Comparison of ENCODE assay signal across 1 fruit fly cellular context in genomic region chr3L:11260275-11260734, dm6.
TF ChIP-seq lines count a peak whose summit lies in the region.

No protein-coding gene starts in this region.

TF ChIP-seq in whole organism, embryonic, 481 proteins besides CTCF, POLR2A, EP300 and RAD21 (continued from another document):
- TF ChIP-seq CG17568 (GFP tag; optimal IDR thresholded peaks at IDR 0.05; lab: Kevin White, UChicago) (peak; percentile 20), CG10431 (GFP tag; optimal IDR thresholded peaks at IDR 0.05; lab: Kevin White, UChicago) (no peak), CG10959 (GFP tag; IDR thresholded peaks at IDR 0.05; lab: Robert Waterston, UW) (peak; percentile 35), Blimp-1 (GFP tag; optimal IDR thresholded peaks at IDR 0.05; lab: Kevin White, UChicago) (peak; percentile 56), ase (GFP tag; IDR thresholded peaks at IDR 0.05; lab: Robert Waterston, UW) (no peak; the same call in 1 of the 3 replicates), Scr (GFP tag; IDR thresholded peaks at IDR 0.05; lab: Robert Waterston, UW; ENCODE audit: partially characterized antibody) (no peak), CkIIα-i1 (GFP tag; IDR thresholded peaks at IDR 0.05; lab: Robert Waterston, UW) (no peak), zfh1 (GFP tag; IDR thresholded peaks at IDR 0.05; lab: Robert Waterston, UW) (peak; percentile 76), CG8359 (GFP tag; optimal IDR thresholded peaks at IDR 0.05; lab: Kevin White, UChicago; ENCODE audit: borderline replicate concordance) (peak; percentile 56), klu (GFP tag; IDR thresholded peaks at IDR 0.05; lab: Robert Waterston, UW) (peak; percentile 67), gsb (GFP tag; IDR thresholded peaks at IDR 0.05; lab: Robert Waterston, UW) (peak; percentile 56), CG43689 (GFP tag; IDR thresholded peaks at IDR 0.05; lab: Robert Waterston, UW) (no peak; the same call in 1 of the 2 replicates), CG1024 (GFP tag; IDR thresholded peaks at IDR 0.05; lab: Robert Waterston, UW) (no peak), Kr (GFP tag; optimal IDR thresholded peaks at IDR 0.05; lab: Kevin White, UChicago) (no peak), ERR (GFP tag; optimal IDR thresholded peaks at IDR 0.05; lab: Kevin White, UChicago) (peak; percentile 36), CG9797 (GFP tag; optimal IDR thresholded peaks at IDR 0.05; lab: Kevin White, UChicago) (no peak), Eip74EF (GFP tag; optimal IDR thresholded peaks at IDR 0.05; lab: Kevin White, UChicago) (peak in 1 of 2 experiments; percentile 26), CG31388 (GFP tag; optimal IDR thresholded peaks at IDR 0.05; lab: Kevin White, UChicago) (peak; percentile 3), Dbx (GFP tag; IDR thresholded peaks at IDR 0.05; lab: Robert Waterston, UW) (peak; percentile 78; the same call in 2 of the 3 replicates), gfzf (GFP tag; optimal IDR thresholded peaks at IDR 0.05; lab: Kevin White, UChicago) (no peak), croc (GFP tag; conservative IDR thresholded peaks at IDR 0.05; lab: Robert Waterston, UW) (peak; percentile 71)
